Fruit fly (Drosophila melanogaster) whole organism, embryonic: ENCODE results near the gene CG4914.

Experiments used
- Ada2b ChIP-seq: fragments of 200-800 bp; sonication (Bioruptor generic); IDR thresholded peaks from 2 replicates; pipeline ENCODE4 v1.3.6; 2022; ENCODE audit warnings: missing biosample characterization, missing genetic modification characterization
- Adf1 ChIP-seq: fragments of 200-800 bp; sonication (Bioruptor generic); IDR thresholded peaks from 2 replicates; pipeline ENCODE4 v1.3.6; 2022; ENCODE audit warnings: missing biosample characterization, missing genetic modification characterization
- Atf-2 ChIP-seq: fragments of 200-800 bp; sonication (Bioruptor generic); optimal IDR thresholded peaks from 2 replicates; lab custom pipeline; 2016; ENCODE audit warnings: missing biosample characterization, missing genetic modification characterization
- C15 ChIP-seq: fragments of 200-800 bp; sonication (Bioruptor generic); IDR thresholded peaks from 3 replicates; pipeline ENCODE4 v1.3.6; 2022; ENCODE audit warnings: missing biosample characterization, missing genetic modification characterization
- CG10979 ChIP-seq: fragments of 200-800 bp; sonication (Bioruptor generic); optimal IDR thresholded peaks from 2 replicates; lab custom pipeline; 2018; ENCODE audit warnings: missing biosample characterization, mild to moderate bottlenecking, missing genetic modification characterization, moderate library complexity
- CG11456 ChIP-seq: fragments of 200-800 bp; sonication (Bioruptor generic); IDR thresholded peaks from 3 replicates; pipeline ENCODE4 v1.3.6; 2022; ENCODE audit warnings: missing biosample characterization, missing genetic modification characterization
- CG12236 ChIP-seq: fragments of 200-800 bp; sonication (Bioruptor generic); optimal IDR thresholded peaks from 2 replicates; lab custom pipeline; 2016; ENCODE audit warnings: missing biosample characterization, missing genetic modification characterization
- CG12659 ChIP-seq: fragments of 200-800 bp; sonication (Bioruptor generic); optimal IDR thresholded peaks from 3 replicates; lab custom pipeline; 2017; ENCODE audit warnings: mild to moderate bottlenecking, missing biosample characterization, missing genetic modification reagents, missing genetic modification characterization
- CG13123 ChIP-seq: fragments of 200-800 bp; sonication (Bioruptor generic); optimal IDR thresholded peaks from 2 replicates; lab custom pipeline; 2016; ENCODE audit warnings: missing biosample characterization, missing genetic modification characterization
- CG13775 ChIP-seq: fragments of 200-800 bp; sonication (Bioruptor generic); optimal IDR thresholded peaks from 3 replicates; lab custom pipeline; 2017; ENCODE audit warnings: missing biosample characterization, mild to moderate bottlenecking, missing genetic modification characterization
- CG14014 ChIP-seq: fragments of 200-800 bp; sonication (Bioruptor generic); IDR thresholded peaks from 2 replicates; pipeline ENCODE4 v1.3.6; 2022; ENCODE audit warnings: missing biosample characterization, missing genetic modification characterization
- CG17359 ChIP-seq: fragments of 200-800 bp; sonication (Bioruptor generic); optimal IDR thresholded peaks from 3 replicates; lab custom pipeline; 2018; ENCODE audit warnings: missing biosample characterization, mild to moderate bottlenecking, missing genetic modification characterization, moderate library complexity
- CG17802 ChIP-seq: fragments of 200-800 bp; sonication (Bioruptor generic); optimal IDR thresholded peaks from 2 replicates; lab custom pipeline; 2018; ENCODE audit warnings: missing biosample characterization, mild to moderate bottlenecking, missing genetic modification characterization, moderate library complexity
- CG18764 ChIP-seq: fragments of 200-800 bp; sonication (Bioruptor generic); optimal IDR thresholded peaks from 3 replicates; lab custom pipeline; 2016; ENCODE audit warnings: missing biosample characterization, missing genetic modification characterization
- CG3065 ChIP-seq: fragments of 200-800 bp; sonication (Bioruptor generic); optimal IDR thresholded peaks from 2 replicates; lab custom pipeline; 2016; ENCODE audit warnings: missing biosample characterization, missing genetic modification characterization
- CG31224 ChIP-seq: fragments of 200-800 bp; sonication (Bioruptor generic); IDR thresholded peaks from 2 replicates; pipeline ENCODE4 v1.3.6; 2022; ENCODE audit warnings: missing biosample characterization, missing genetic modification characterization
- CG31388 ChIP-seq: fragments of 200-800 bp; sonication (Bioruptor generic); optimal IDR thresholded peaks from 2 replicates; lab custom pipeline; 2016; ENCODE audit warnings: missing biosample characterization, missing genetic modification characterization
- CG3995 ChIP-seq: fragments of 200-800 bp; sonication (Bioruptor generic); optimal IDR thresholded peaks from 3 replicates; lab custom pipeline; 2016; ENCODE audit warnings: missing biosample characterization, missing genetic modification characterization
- CG4360 ChIP-seq: fragments of 200-800 bp; sonication (Bioruptor generic); IDR thresholded peaks from 2 replicates; pipeline ENCODE4 v1.3.6; 2022; ENCODE audit warnings: missing biosample characterization, missing genetic modification characterization
- CG4820 ChIP-seq: fragments of 200-800 bp; sonication (Bioruptor generic); optimal IDR thresholded peaks from 3 replicates; lab custom pipeline; 2016; ENCODE audit warnings: missing biosample characterization, missing genetic modification characterization
- CG9609 ChIP-seq: fragments of 200-800 bp; sonication (Bioruptor generic); optimal IDR thresholded peaks from 3 replicates; lab custom pipeline; 2016; ENCODE audit warnings: missing biosample characterization, missing genetic modification characterization
- Chrac-16 ChIP-seq: fragments of 200-800 bp; sonication (Bioruptor generic); optimal IDR thresholded peaks from 3 replicates; lab custom pipeline; 2016; ENCODE audit warnings: missing biosample characterization, missing genetic modification characterization
- CoRest ChIP-seq: fragments of 200-800 bp; sonication (Bioruptor generic); optimal IDR thresholded peaks from 3 replicates; lab custom pipeline; 2018; ENCODE audit warnings: missing biosample characterization, mild to moderate bottlenecking, missing genetic modification characterization, moderate library complexity
- D19B ChIP-seq: fragments of 200-800 bp; sonication (Bioruptor generic); optimal IDR thresholded peaks from 2 replicates; lab custom pipeline; 2017; ENCODE audit warnings: missing biosample characterization, mild to moderate bottlenecking, missing genetic modification characterization
- Doc2 ChIP-seq: fragments of 200-800 bp; sonication (Bioruptor generic); IDR thresholded peaks from 2 replicates; pipeline ENCODE4 v1.3.6; 2022; ENCODE audit warnings: missing biosample characterization, missing genetic modification characterization
- Dp ChIP-seq: fragments of 200-800 bp; sonication (Bioruptor generic); optimal IDR thresholded peaks from 2 replicates; lab custom pipeline; 2018; ENCODE audit warnings: missing biosample characterization, mild to moderate bottlenecking, missing genetic modification characterization, moderate library complexity
- E2f1 ChIP-seq: fragments of 200-800 bp; sonication (Bioruptor generic); IDR thresholded peaks from 2 replicates; pipeline ENCODE4 v1.3.6; 2022; ENCODE audit warnings: missing biosample characterization, missing genetic modification characterization
- Elba2 ChIP-seq: fragments of 200-800 bp; sonication (Bioruptor generic); optimal IDR thresholded peaks from 3 replicates; lab custom pipeline; 2016; ENCODE audit warnings: missing biosample characterization, missing genetic modification characterization
- Fer1 ChIP-seq: fragments of 200-800 bp; sonication (Bioruptor generic); optimal IDR thresholded peaks from 2 replicates; lab custom pipeline; 2017; ENCODE audit warnings: missing biosample characterization, mild to moderate bottlenecking, missing genetic modification characterization
- HmgZ ChIP-seq: fragments of 200-800 bp; sonication (Bioruptor generic); optimal IDR thresholded peaks from 2 replicates; lab custom pipeline; 2018; ENCODE audit warnings: missing biosample characterization, mild to moderate bottlenecking, missing genetic modification characterization
- Hmr ChIP-seq: fragments of 200-800 bp; sonication (Bioruptor generic); optimal IDR thresholded peaks from 3 replicates; lab custom pipeline; 2017; ENCODE audit warnings: mild to moderate bottlenecking, missing biosample characterization, missing genetic modification reagents, missing genetic modification characterization
- Mrtf ChIP-seq: fragments of 200-800 bp; sonication (Bioruptor generic); IDR thresholded peaks from 3 replicates; pipeline ENCODE4 v1.3.6; 2022; ENCODE audit warnings: missing biosample characterization, missing genetic modification characterization
- NC2β ChIP-seq: fragments of 200-800 bp; sonication (Bioruptor generic); optimal IDR thresholded peaks from 2 replicates; lab custom pipeline; 2016; ENCODE audit warnings: missing biosample characterization, missing genetic modification characterization
- NK7.1 ChIP-seq: fragments of 200-800 bp; sonication (Bioruptor generic); optimal IDR thresholded peaks from 3 replicates; lab custom pipeline; 2016; ENCODE audit warnings: missing biosample characterization, missing genetic modification characterization
- TFAM ChIP-seq: fragments of 200-800 bp; sonication (Bioruptor generic); optimal IDR thresholded peaks from 2 replicates; lab custom pipeline; 2017; ENCODE audit warnings: missing biosample characterization, missing genetic modification characterization, inconsistent platforms
- ato ChIP-seq: fragments of 200-800 bp; sonication (Bioruptor generic); IDR thresholded peaks from 2 replicates; pipeline ENCODE4 v1.3.6; 2022; ENCODE audit warnings: missing biosample characterization, missing genetic modification characterization; ENCODE audit not compliant: partially characterized antibody
- cato ChIP-seq: fragments of 200-800 bp; sonication (Bioruptor generic); optimal IDR thresholded peaks from 2 replicates; lab custom pipeline; 2016; ENCODE audit warnings: missing biosample characterization, missing genetic modification characterization, borderline replicate concordance
- chm ChIP-seq: fragments of 200-800 bp; sonication (Bioruptor generic); IDR thresholded peaks from 2 replicates; pipeline ENCODE4 v1.3.6; 2022; ENCODE audit warnings: missing biosample characterization, missing genetic modification characterization
- chn ChIP-seq: fragments of 200-800 bp; sonication (Bioruptor generic); optimal IDR thresholded peaks from 2 replicates; lab custom pipeline; 2016; ENCODE audit warnings: missing biosample characterization, missing genetic modification characterization
- croc ChIP-seq: fragments of 200-800 bp; sonication (Bioruptor generic); conservative IDR thresholded peaks from 3 replicates; pipeline ENCODE4 v1.3.6; 2022; ENCODE audit warnings: missing biosample characterization, missing genetic modification characterization
- ewg ChIP-seq: fragments of 200-800 bp; sonication (Bioruptor generic); optimal IDR thresholded peaks from 3 replicates; lab custom pipeline; 2017; ENCODE audit warnings: mild to moderate bottlenecking, missing biosample characterization, missing genetic modification reagents, missing genetic modification characterization
- fd64A ChIP-seq: fragments of 200-800 bp; sonication (Bioruptor generic); optimal IDR thresholded peaks from 3 replicates; lab custom pipeline; 2018; ENCODE audit warnings: missing biosample characterization, mild to moderate bottlenecking, missing genetic modification characterization
- gcm ChIP-seq: fragments of 200-800 bp; sonication (Bioruptor generic); optimal IDR thresholded peaks from 2 replicates; lab custom pipeline; 2019; ENCODE audit warnings: missing biosample characterization, mild to moderate bottlenecking, missing genetic modification characterization, moderate library complexity
- lola ChIP-seq, 3 experiments: fragments of >200 bp in 2 of 3; fragments of 200-800 bp in 1 of 3; sonication (Bioruptor generic) in 1 of 3; optimal IDR thresholded peaks; 2 replicates each; lab custom pipeline; 2017 to 2019; ENCODE audit warnings: missing biosample characterization in 3 of 3, missing genetic modification characterization in 3 of 3, mild to moderate bottlenecking in 1 of 3, moderate library complexity in 1 of 3
- pum ChIP-seq: fragments of 200-800 bp; sonication (Bioruptor generic); optimal IDR thresholded peaks from 2 replicates; lab custom pipeline; 2016; ENCODE audit warnings: missing biosample characterization, missing genetic modification characterization
- trem ChIP-seq: fragments of 200-800 bp; optimal IDR thresholded peaks from 3 replicates; lab custom pipeline; 2019; ENCODE audit warnings: missing biosample characterization, mild to moderate bottlenecking, missing genetic modification characterization, moderate library complexity
- vnd ChIP-seq: fragments of 200-800 bp; sonication (Bioruptor generic); IDR thresholded peaks from 3 replicates; pipeline ENCODE4 v1.3.6; 2022; ENCODE audit warnings: missing biosample characterization, missing genetic modification characterization; ENCODE audit not compliant: partially characterized antibody
- vvl ChIP-seq: fragments of 200-800 bp; sonication (Bioruptor generic); IDR thresholded peaks from 2 replicates; pipeline ENCODE4 v1.3.6; 2022; ENCODE audit warnings: missing biosample characterization, missing genetic modification characterization
- z ChIP-seq: fragments of 200-800 bp; sonication (Bioruptor generic); IDR thresholded peaks from 3 replicates; pipeline ENCODE4 v1.3.6; 2022; ENCODE audit warnings: missing biosample characterization, missing genetic modification characterization

Gene CG4914

dm6 chr3L:14631964-14632758 is 45.8 kb downstream of the CG4914 start, which contains the start of the genes RecQ5 and dlp (continued):
- peak; percentile 82 for TF ChIP-seq Chrac-16
- TF ChIP-seq CG4360 (GFP tag; lab: Robert Waterston, UW) = no peak
- TF ChIP-seq CG12236 (GFP tag; lab: Kevin White, UChicago) = no peak
- TF ChIP-seq Elba2 (GFP tag; lab: Kevin White, UChicago) = no peak
- no peak for TF ChIP-seq croc (GFP tag; lab: Robert Waterston, UW)
- peak; percentile 66 for TF ChIP-seq gcm (GFP tag; lab: Kevin White, UChicago)
- peak; percentile 88 for TF ChIP-seq CoRest (tag; lab: Kevin White, UChicago)
- TF ChIP-seq NC2β (GFP tag; lab: Kevin White, UChicago) = peak; percentile 55
- peak in 1 of 3 experiments; percentile 82 for TF ChIP-seq lola (GFP tag; optimal IDR thresholded peaks at IDR 0.05; lab: Kevin White, UChicago)
- TF ChIP-seq Fer1 (GFP tag; lab: Kevin White, UChicago) = peak; percentile 56
- peak; percentile 75 for TF ChIP-seq CG14014 (GFP tag; lab: Robert Waterston, UW)
- TF ChIP-seq cato (GFP tag; lab: Kevin White, UChicago) = peak; percentile 31
- peak; percentile 56 for TF ChIP-seq E2f1 (GFP tag; lab: Robert Waterston, UW)
- TF ChIP-seq CG10979 (tag; lab: Kevin White, UChicago) = peak; percentile 71
- peak; percentile 87 for TF ChIP-seq CG12659 (GFP tag; lab: Kevin White, UChicago)
- TF ChIP-seq ato (GFP tag; lab: Robert Waterston, UW) = peak; percentile 91
- peak; percentile 46 for TF ChIP-seq D19B (GFP tag; lab: Kevin White, UChicago)
- no peak for TF ChIP-seq TFAM (GFP tag; lab: Kevin White, UChicago)
- TF ChIP-seq ewg = peak; percentile 60
- peak; percentile 8 for TF ChIP-seq CG9609 (GFP tag; lab: Kevin White, UChicago)
- peak; percentile 80 for TF ChIP-seq Hmr (GFP tag; lab: Kevin White, UChicago)
- TF ChIP-seq vnd = peak; percentile 85
- TF ChIP-seq vvl (GFP tag; lab: Robert Waterston, UW) = peak; percentile 84
- TF ChIP-seq pum (GFP tag; lab: Kevin White, UChicago) = peak; percentile 75
- TF ChIP-seq CG11456 (GFP tag; lab: Robert Waterston, UW) = peak; percentile 62; the same call in 2 of the 3 replicates
- peak; percentile 89 for TF ChIP-seq CG13775 (GFP tag; lab: Kevin White, UChicago)
- peak; percentile 54 for TF ChIP-seq NK7.1
- peak; percentile 58 for TF ChIP-seq HmgZ (tag; lab: Kevin White, UChicago)
- TF ChIP-seq CG13123 (GFP tag; lab: Kevin White, UChicago) = peak; percentile 57
- peak; percentile 58 for TF ChIP-seq Dp (GFP tag; lab: Kevin White, UChicago)
- TF ChIP-seq Adf1 (GFP tag; lab: Robert Waterston, UW) = peak; percentile 67
- peak; percentile 41; the same call in 1 of the 3 replicates for TF ChIP-seq z (GFP tag; lab: Robert Waterston, UW)
- TF ChIP-seq CG17802 = no peak
- no peak for TF ChIP-seq Doc2
- peak; percentile 67 for TF ChIP-seq chn (GFP tag; lab: Kevin White, UChicago)
- TF ChIP-seq CG31224 (GFP tag; lab: Robert Waterston, UW) = peak; percentile 35; the same call in 1 of the 2 replicates
- TF ChIP-seq CG17359 = peak; percentile 79
- TF ChIP-seq trem (tag; lab: Kevin White, UChicago) = peak; percentile 66
- peak; percentile 96 for TF ChIP-seq chm
- peak; percentile 98 for TF ChIP-seq CG3995
- TF ChIP-seq Atf-2 (GFP tag; lab: Kevin White, UChicago) = peak; percentile 45
- peak; percentile 78 for TF ChIP-seq CG4820 (GFP tag; lab: Kevin White, UChicago)
- peak; percentile 61 for TF ChIP-seq CG31388 (GFP tag; lab: Kevin White, UChicago)
- TF ChIP-seq Mrtf (GFP tag; lab: Robert Waterston, UW) = no peak
- TF ChIP-seq CG3065 (GFP tag; lab: Kevin White, UChicago) = peak; percentile 72
- TF ChIP-seq Ada2b (GFP tag; lab: Robert Waterston, UW) = peak; percentile 74
- TF ChIP-seq CG18764 (GFP tag; lab: Kevin White, UChicago) = peak; percentile 69
- TF ChIP-seq C15 = no peak
- TF ChIP-seq fd64A (GFP tag; lab: Kevin White, UChicago) = no peak
